Fruit fly (Drosophila melanogaster) whole organism, prepupa: ENCODE results near the gene CG5235.

Source experiments
- CG10631 ChIP-seq: fragments of 200-800 bp; sonication (Bioruptor generic); optimal IDR thresholded peaks from 2 replicates; lab custom pipeline; 2016; ENCODE audit warnings: missing biosample characterization, missing genetic modification characterization
- CG11294 ChIP-seq: fragments of 200-800 bp; sonication (Bioruptor generic); IDR thresholded peaks from 2 replicates; pipeline ENCODE4 v1.3.6; 2022; ENCODE audit warnings: missing biosample characterization, missing genetic modification characterization
- CG11902 ChIP-seq: fragments of 200-800 bp; sonication (Bioruptor generic); optimal IDR thresholded peaks from 3 replicates; lab custom pipeline; 2016; ENCODE audit warnings: missing biosample characterization, missing genetic modification characterization
- CG15336 ChIP-seq: fragments of 200-800 bp; sonication (Bioruptor generic); IDR thresholded peaks from 2 replicates; pipeline ENCODE4 v1.3.6; 2022; ENCODE audit warnings: missing biosample characterization, missing genetic modification characterization
- CG1621 ChIP-seq: fragments of 200-800 bp; sonication (Bioruptor generic); optimal IDR thresholded peaks from 3 replicates; lab custom pipeline; 2018; ENCODE audit warnings: missing biosample characterization, mild to moderate bottlenecking, missing genetic modification characterization
- CG31627 ChIP-seq: fragments of 200-800 bp; sonication (Bioruptor generic); optimal IDR thresholded peaks from 3 replicates; lab custom pipeline; 2016; ENCODE audit warnings: missing biosample characterization, missing genetic modification characterization
- CG32006 ChIP-seq: fragments of 200-800 bp; sonication (Bioruptor generic); optimal IDR thresholded peaks from 3 replicates; lab custom pipeline; 2017; ENCODE audit warnings: missing biosample characterization, mild to moderate bottlenecking, missing genetic modification characterization
- CG34406 ChIP-seq: fragments of 200-800 bp; sonication (Bioruptor generic); optimal IDR thresholded peaks from 3 replicates; lab custom pipeline; 2016; ENCODE audit warnings: missing biosample characterization, missing genetic modification characterization
- CG3919 ChIP-seq: fragments of 200-800 bp; sonication (Bioruptor generic); optimal IDR thresholded peaks from 3 replicates; lab custom pipeline; 2016; ENCODE audit warnings: missing biosample characterization, missing genetic modification characterization
- CG6163 ChIP-seq: fragments of 200-800 bp; sonication (Bioruptor generic); IDR thresholded peaks from 3 replicates; pipeline ENCODE4 v1.3.6; 2022; ENCODE audit warnings: missing biosample characterization, missing genetic modification characterization
- CG6276 ChIP-seq: fragments of 200-800 bp; sonication (Bioruptor generic); optimal IDR thresholded peaks from 2 replicates; lab custom pipeline; 2017; ENCODE audit warnings: missing biosample characterization, mild to moderate bottlenecking, missing genetic modification characterization
- CG6792 ChIP-seq: fragments of 200-800 bp; sonication (Bioruptor generic); optimal IDR thresholded peaks from 3 replicates; lab custom pipeline; 2016; ENCODE audit warnings: missing biosample characterization, missing genetic modification characterization
- CG6854 ChIP-seq: fragments of 200-800 bp; sonication (Bioruptor generic); optimal IDR thresholded peaks from 2 replicates; lab custom pipeline; 2017; ENCODE audit warnings: missing biosample characterization, mild to moderate bottlenecking, missing genetic modification characterization
- CG7368 ChIP-seq: fragments of 200-800 bp; sonication (Bioruptor generic); optimal IDR thresholded peaks from 3 replicates; lab custom pipeline; 2016; ENCODE audit warnings: missing biosample characterization, missing genetic modification characterization
- CG8119 ChIP-seq: fragments of 200-800 bp; sonication (Bioruptor generic); IDR thresholded peaks from 3 replicates; pipeline ENCODE4 v1.3.6; 2022; ENCODE audit warnings: missing biosample characterization, missing genetic modification characterization
- CG8319 ChIP-seq: fragments of 200-800 bp; sonication (Bioruptor generic); optimal IDR thresholded peaks from 3 replicates; lab custom pipeline; 2016; ENCODE audit warnings: missing biosample characterization, missing genetic modification characterization
- CG8632 ChIP-seq: fragments of 200-800 bp; sonication (Bioruptor generic); optimal IDR thresholded peaks from 3 replicates; lab custom pipeline; 2016; ENCODE audit warnings: missing biosample characterization, missing genetic modification characterization
- CG9139 ChIP-seq: fragments of 200-800 bp; sonication (Bioruptor generic); optimal IDR thresholded peaks from 3 replicates; lab custom pipeline; 2017; ENCODE audit warnings: missing biosample characterization, mild to moderate bottlenecking, missing genetic modification characterization
- Eip78C ChIP-seq: fragments of 200-800 bp; sonication (Bioruptor generic); peaks from one replicate; lab custom pipeline; 2016; ENCODE audit warnings: missing biosample characterization, missing genetic modification characterization
- Eip93F ChIP-seq: fragments of 200-800 bp; sonication (Bioruptor generic); optimal IDR thresholded peaks from 2 replicates; lab custom pipeline; 2016; ENCODE audit warnings: missing biosample characterization, mild to moderate bottlenecking, missing genetic modification characterization
- Ets21C ChIP-seq: fragments of 200-800 bp; sonication (Bioruptor generic); optimal IDR thresholded peaks from 3 replicates; lab custom pipeline; 2016; ENCODE audit warnings: missing biosample characterization, missing genetic modification characterization
- Ets96B ChIP-seq: fragments of 200-800 bp; optimal IDR thresholded peaks from 2 replicates; lab custom pipeline; 2019; ENCODE audit warnings: missing biosample characterization, mild to moderate bottlenecking, missing genetic modification characterization, moderate library complexity
- Hr38 ChIP-seq: sonication (Bioruptor generic); optimal IDR thresholded peaks from 2 replicates; lab custom pipeline; 2016; ENCODE audit warnings: missing biosample characterization, missing genetic modification characterization
- Hr39 ChIP-seq: fragments of 200-800 bp; sonication (Bioruptor generic); optimal IDR thresholded peaks from 2 replicates; lab custom pipeline; 2016; ENCODE audit warnings: missing biosample characterization, missing genetic modification characterization
- Hr4 ChIP-seq: fragments of 200-800 bp; sonication (Bioruptor generic); optimal IDR thresholded peaks from 3 replicates; lab custom pipeline; 2016; ENCODE audit warnings: missing biosample characterization, missing genetic modification characterization
- Met ChIP-seq: fragments of 200-800 bp; sonication (Bioruptor generic); optimal IDR thresholded peaks from 3 replicates; lab custom pipeline; 2016; ENCODE audit warnings: missing biosample characterization, missing genetic modification characterization
- OdsH ChIP-seq: fragments of 200-800 bp; sonication (Bioruptor generic); optimal IDR thresholded peaks from 3 replicates; lab custom pipeline; 2016; ENCODE audit warnings: missing biosample characterization, missing genetic modification characterization
- Smox ChIP-seq: fragments of 200-800 bp; sonication (Bioruptor generic); optimal IDR thresholded peaks from 3 replicates; lab custom pipeline; 2016; ENCODE audit warnings: missing biosample characterization, missing genetic modification characterization
- Sox14 ChIP-seq: fragments of 200-800 bp; sonication (Bioruptor generic); optimal IDR thresholded peaks from 3 replicates; lab custom pipeline; 2016; ENCODE audit warnings: missing biosample characterization, missing genetic modification characterization
- Sox15 ChIP-seq: fragments of 200-800 bp; sonication (Bioruptor generic); optimal IDR thresholded peaks from 3 replicates; lab custom pipeline; 2016; ENCODE audit warnings: missing biosample characterization, missing genetic modification characterization
- achi ChIP-seq: fragments of 200-800 bp; sonication (Bioruptor generic); optimal IDR thresholded peaks from 3 replicates; lab custom pipeline; 2016; ENCODE audit warnings: missing biosample characterization, missing genetic modification characterization
- acj6 ChIP-seq: fragments of 200-800 bp; sonication (Bioruptor generic); optimal IDR thresholded peaks from 3 replicates; lab custom pipeline; 2016; ENCODE audit warnings: missing biosample characterization, missing genetic modification characterization
- cyc ChIP-seq: fragments of 200-800 bp; sonication (Bioruptor generic); optimal IDR thresholded peaks from 3 replicates; lab custom pipeline; 2016; ENCODE audit warnings: missing biosample characterization, missing genetic modification characterization
- dac ChIP-seq: fragments of 200-800 bp; sonication (Bioruptor generic); optimal IDR thresholded peaks from 2 replicates; lab custom pipeline; 2017; ENCODE audit warnings: missing biosample characterization, mild to moderate bottlenecking, missing genetic modification characterization
- eg ChIP-seq: fragments of 200-800 bp; sonication (Bioruptor generic); IDR thresholded peaks from 3 replicates; pipeline ENCODE4 v1.3.6; 2022; ENCODE audit warnings: missing biosample characterization, missing genetic modification characterization
- esn ChIP-seq: fragments of 200-800 bp; sonication (Bioruptor generic); optimal IDR thresholded peaks from 2 replicates; lab custom pipeline; 2016; ENCODE audit warnings: missing biosample characterization, mild to moderate bottlenecking, missing genetic modification characterization, moderate library complexity
- fd85E ChIP-seq: fragments of 200-800 bp; sonication (Bioruptor generic); optimal IDR thresholded peaks from 3 replicates; lab custom pipeline; 2016; ENCODE audit warnings: missing biosample characterization, missing genetic modification characterization
- lz ChIP-seq: fragments of 200-800 bp; sonication (Bioruptor generic); optimal IDR thresholded peaks from 3 replicates; lab custom pipeline; 2016; ENCODE audit warnings: missing biosample characterization, missing genetic modification characterization
- net ChIP-seq: fragments of 200-800 bp; sonication (Bioruptor generic); optimal IDR thresholded peaks from 3 replicates; lab custom pipeline; 2016; ENCODE audit warnings: missing biosample characterization, missing genetic modification characterization
- salr ChIP-seq, 2 experiments: fragments of 200-800 bp; sonication (Bioruptor generic); optimal IDR thresholded peaks; 3 replicates each; lab custom pipeline; 2016 to 2018; ENCODE audit warnings: missing biosample characterization in 2 of 2, missing genetic modification characterization in 2 of 2, mild to moderate bottlenecking in 1 of 2
- spab ChIP-seq: fragments of 200-800 bp; sonication (Bioruptor generic); optimal IDR thresholded peaks from 2 replicates; lab custom pipeline; 2017; ENCODE audit warnings: missing biosample characterization, mild to moderate bottlenecking, missing genetic modification characterization, missing genetic modification reagents
- ss ChIP-seq, 2 experiments: fragments of 200-800 bp; sonication (Bioruptor generic); optimal IDR thresholded peaks; 2 replicates in 1 of 2; 3 replicates in 1 of 2; lab custom pipeline; 2017 to 2018; ENCODE audit warnings: mild to moderate bottlenecking in 2 of 2, missing biosample characterization in 2 of 2, missing genetic modification characterization in 2 of 2, moderate library complexity in 1 of 2
- svp ChIP-seq: fragments of 200-800 bp; sonication (Bioruptor generic); peaks from one replicate; lab custom pipeline; 2016; ENCODE audit warnings: missing biosample characterization, missing genetic modification characterization

Gene CG5235

DNA sequence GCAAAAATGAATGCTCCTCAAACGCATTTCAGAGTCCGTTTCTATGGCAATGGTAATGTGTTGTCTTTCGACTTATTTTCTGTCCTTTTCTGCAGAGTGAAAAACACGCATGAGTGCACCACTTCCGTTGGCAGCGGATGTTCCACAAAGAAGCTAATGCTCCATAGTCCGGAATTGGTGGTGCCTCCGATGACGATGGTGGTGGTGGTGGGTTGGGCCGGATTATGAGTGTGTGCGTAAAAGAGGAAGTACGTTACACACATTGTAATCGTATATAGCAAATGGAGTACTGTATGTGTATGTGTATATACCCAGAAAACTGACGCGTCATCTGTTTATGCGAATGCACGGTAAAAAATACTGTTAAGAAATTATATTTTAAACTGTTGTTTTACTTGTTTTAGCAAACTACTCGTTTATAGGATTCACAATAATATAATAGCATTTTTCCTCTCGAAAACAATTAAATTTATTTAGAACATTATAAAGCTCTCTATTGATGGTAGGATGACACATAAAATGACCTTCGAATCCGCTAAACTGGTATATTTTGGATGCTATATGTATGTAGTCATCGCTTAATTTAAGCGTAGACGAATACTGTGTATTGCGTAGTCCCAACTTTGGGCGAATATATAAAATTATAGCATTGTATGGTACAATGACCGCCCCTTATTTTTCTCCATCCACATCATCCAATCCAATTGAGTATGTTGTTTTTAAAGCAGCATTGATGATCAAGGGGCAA lies 44.9 kb downstream of the CG5235 start (continued):
- peak; percentile 72 for TF ChIP-seq CG6163 (GFP tag; lab: Robert Waterston, UW)
- TF ChIP-seq CG15336 (GFP tag; lab: Robert Waterston, UW): peak; percentile 54
- TF ChIP-seq net (GFP tag; lab: Kevin White, UChicago): peak; percentile 39
- TF ChIP-seq CG6854 (GFP tag; lab: Kevin White, UChicago): no peak
- no peak for TF ChIP-seq CG11902 (GFP tag; lab: Kevin White, UChicago)
- no peak for TF ChIP-seq Hr38
- peak; percentile 50 for TF ChIP-seq CG6792 (GFP tag; lab: Kevin White, UChicago)
- peak; percentile 26; the same call in 2 of the 3 replicates for TF ChIP-seq eg
- peak; percentile 64 for TF ChIP-seq esn (GFP tag; lab: Kevin White, UChicago)
- peak; percentile 30 for TF ChIP-seq CG3919 (GFP tag; lab: Kevin White, UChicago)
- TF ChIP-seq CG9139 (GFP tag; lab: Kevin White, UChicago): no peak
- peak; percentile 30 for TF ChIP-seq achi (GFP tag; lab: Kevin White, UChicago)
- TF ChIP-seq spab: no peak
- peak in 1 of 2 experiments; percentile 64 for TF ChIP-seq salr (GFP tag; optimal IDR thresholded peaks at IDR 0.05; lab: Kevin White, UChicago)
- no peak for TF ChIP-seq CG1621 (tag; lab: Kevin White, UChicago)
- TF ChIP-seq lz (GFP tag; lab: Kevin White, UChicago): peak; percentile 21
- TF ChIP-seq ss (GFP tag; optimal IDR thresholded peaks at IDR 0.05; lab: Kevin White, UChicago): peak in 1 of 2 experiments; percentile 11
- peak; percentile 16 for TF ChIP-seq Hr39
- no peak for TF ChIP-seq CG8319 (GFP tag; lab: Kevin White, UChicago)
- TF ChIP-seq CG10631 (GFP tag; lab: Kevin White, UChicago): peak; percentile 60
- TF ChIP-seq fd85E (GFP tag; lab: Kevin White, UChicago): no peak

- TF ChIP-seq Met (GFP tag; lab: Kevin White, UChicago): no peak
- no peak for TF ChIP-seq CG31627
- no peak for TF ChIP-seq Ets96B (tag; lab: Kevin White, UChicago)
- no peak for TF ChIP-seq fd85E (GFP tag; lab: Kevin White, UChicago)
- no peak for TF ChIP-seq Hr4 (GFP tag; lab: Kevin White, UChicago)
- TF ChIP-seq CG6276: no peak
- TF ChIP-seq Sox14: peak; percentile 30
- no peak for TF ChIP-seq CG8632 (GFP tag; lab: Kevin White, UChicago)
- TF ChIP-seq CG32006 (GFP tag; lab: Kevin White, UChicago): no peak
- TF ChIP-seq CG8119: no peak
- TF ChIP-seq CG34406 (GFP tag; lab: Kevin White, UChicago): no peak
- TF ChIP-seq CG6854 (GFP tag; lab: Kevin White, UChicago): no peak
- no peak for TF ChIP-seq lz (GFP tag; lab: Kevin White, UChicago)
- no peak for TF ChIP-seq CG1621 (tag; lab: Kevin White, UChicago)
- no peak for TF ChIP-seq ss (GFP tag; optimal IDR thresholded peaks at IDR 0.05; lab: Kevin White, UChicago)
- no peak for TF ChIP-seq dac (GFP tag; lab: Kevin White, UChicago)
- no peak for TF ChIP-seq CG6163 (GFP tag; lab: Robert Waterston, UW)
- TF ChIP-seq acj6 (GFP tag; lab: Kevin White, UChicago): no peak
- TF ChIP-seq Hr38: no peak
- 0 out of 3 replicates have a peak, but pooled peaks have one; percentile 18 for TF ChIP-seq eg
- TF ChIP-seq esn (GFP tag; lab: Kevin White, UChicago): no peak
- TF ChIP-seq Sox15: no peak
- TF ChIP-seq svp (GFP tag; lab: Kevin White, UChicago): peak; percentile 22
- no peak for TF ChIP-seq CG11294 (GFP tag; lab: Robert Waterston, UW)
- no peak for TF ChIP-seq Ets21C (GFP tag; lab: Kevin White, UChicago)
- no peak for TF ChIP-seq cyc (GFP tag; lab: Kevin White, UChicago)
- peak; percentile 24 for TF ChIP-seq Eip78C
- no peak for TF ChIP-seq OdsH
- TF ChIP-seq CG7368 (GFP tag; lab: Kevin White, UChicago): no peak
- no peak for TF ChIP-seq CG11902 (GFP tag; lab: Kevin White, UChicago)
- TF ChIP-seq Smox (GFP tag; lab: Kevin White, UChicago): no peak
- TF ChIP-seq CG15336 (GFP tag; lab: Robert Waterston, UW): no peak
- no peak for TF ChIP-seq CG3919 (GFP tag; lab: Kevin White, UChicago)
- no peak for TF ChIP-seq Eip93F (GFP tag; lab: Kevin White, UChicago)
Observed at dm6 chr3L:16043782-16044352, 46.3 kb downstream of the CG5235 start.
